Worm (Caenorhabditis elegans): ENCODE measurements around the gene slmp-1.

DNA sequence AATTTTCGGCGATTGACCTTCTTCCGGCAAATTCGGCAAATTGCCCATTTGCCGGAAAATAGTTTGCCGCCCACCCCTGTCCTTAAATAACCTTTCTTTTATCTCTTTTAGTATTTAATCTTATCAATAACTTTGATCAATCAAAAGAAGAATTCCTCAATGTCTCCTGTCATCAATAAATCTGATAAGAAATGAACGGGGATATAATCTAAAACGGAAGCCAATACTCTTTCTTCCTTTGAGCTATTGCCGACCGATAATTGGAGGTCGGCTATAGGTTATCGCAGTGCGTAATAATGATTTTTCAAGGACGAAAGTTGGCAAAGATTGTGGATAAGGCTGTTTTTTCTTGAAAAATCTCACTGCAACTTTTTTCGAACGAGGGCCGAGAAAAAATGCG, 7.6 kb downstream of the slmp-1 start:
- TF ChIP-seq ztf-23 (GFP tag; IDR thresholded peaks at IDR 0.05) (no peak), flt-1 (GFP tag; IDR thresholded peaks at IDR 0.05) (no peak)
